Fruit fly (Drosophila melanogaster) whole organism: Measurements from ENCODE around the gene FoxL1.

Experiments used
- Dll ChIP-seq: fragments of >200 bp; optimal IDR thresholded peaks from 2 replicates; lab custom pipeline; 2017
- EcR ChIP-seq, 2 experiments: fragments of >200 bp; optimal IDR thresholded peaks; 2 replicates each; lab custom pipeline; 2017; ENCODE audit warnings: missing biosample characterization in 2 of 2, missing genetic modification characterization in 2 of 2, missing genetic modification reagents in 2 of 2
- pan ChIP-seq: fragments of >200 bp; optimal IDR thresholded peaks from 2 replicates; lab custom pipeline; 2017

Gene FoxL1

dm6 chr3L:4070221-4070995 is 51.7 kb downstream of the FoxL1 start:
- TF ChIP-seq pan (peak; percentile 96), EcR (GFP tag; optimal IDR thresholded peaks at IDR 0.05; lab: Kevin White, UChicago) (no peak), Dll (lab: Kevin White, UChicago) (peak; percentile 81)
